Worm (Caenorhabditis elegans) whole organism, L3 larva: ENCODE results near the gene R07B7.6.

ENCODE experiments used
- ceh-16 ChIP-seq: sonication (generic microtip); optimal IDR thresholded peaks from 2 replicates; lab custom pipeline; 2017; ENCODE audit warnings: missing biosample characterization, missing genetic modification characterization
- ceh-28 ChIP-seq: fragments of 150-350 bp; optimal IDR thresholded peaks from 2 replicates; lab custom pipeline; 2014; ENCODE audit warnings: missing biosample characterization, missing genetic modification reagents, missing genetic modification characterization
- daf-12 ChIP-seq: fragments of 150-350 bp; optimal IDR thresholded peaks from 2 replicates; lab custom pipeline; 2014; ENCODE audit warnings: missing biosample characterization, missing genetic modification reagents, missing genetic modification characterization
- egl-27 ChIP-seq: sonication (generic microtip); optimal IDR thresholded peaks from 4 replicates; lab custom pipeline; 2017; ENCODE audit warnings: missing biosample characterization, missing genetic modification reagents, missing genetic modification characterization
- egl-5 ChIP-seq: fragments of 150-350 bp; optimal IDR thresholded peaks from 2 replicates; lab custom pipeline; 2017; ENCODE audit warnings: missing biosample characterization, missing genetic modification reagents, missing genetic modification characterization, inconsistent platforms
- elt-1 ChIP-seq: fragments of 150-350 bp; optimal IDR thresholded peaks from 2 replicates; lab custom pipeline; 2014; ENCODE audit warnings: missing biosample characterization, missing genetic modification characterization
- elt-2 ChIP-seq: sonication (generic microtip); optimal IDR thresholded peaks from 2 replicates; lab custom pipeline; 2016; ENCODE audit warnings: missing genetic modification reagents, mild to moderate bottlenecking, missing genetic modification characterization, missing compliant biosample characterization
- elt-3 ChIP-seq, 3 experiments: fragments of 150-350 bp in 1 of 3; sonication (generic microtip) in 2 of 3; optimal IDR thresholded peaks; 2 replicates in 2 of 3; 4 replicates in 1 of 3; lab custom pipeline; 2014 to 2017; ENCODE audit warnings: missing biosample characterization in 3 of 3, missing genetic modification characterization in 3 of 3
- fkh-10 ChIP-seq: sonication (generic microtip); optimal IDR thresholded peaks from 2 replicates; lab custom pipeline; 2017; ENCODE audit warnings: missing biosample characterization, missing genetic modification reagents, missing genetic modification characterization
- fkh-2 ChIP-seq: fragments of 150-350 bp; optimal IDR thresholded peaks from 2 replicates; lab custom pipeline; 2014; ENCODE audit warnings: missing biosample characterization, missing genetic modification reagents, missing genetic modification characterization
- hmg-11 ChIP-seq: sonication (generic microtip); optimal IDR thresholded peaks from 2 replicates; lab custom pipeline; 2016; ENCODE audit warnings: missing genetic modification characterization, missing compliant biosample characterization
- jun-1 ChIP-seq: fragments of 150-350 bp; optimal IDR thresholded peaks from 2 replicates; lab custom pipeline; 2014; ENCODE audit warnings: missing biosample characterization, missing genetic modification reagents, missing genetic modification characterization
- lin-39 ChIP-seq: fragments of 150-350 bp; optimal IDR thresholded peaks from 2 replicates; lab custom pipeline; 2018; ENCODE audit warnings: missing biosample characterization, missing genetic modification reagents, missing genetic modification characterization
- mml-1 ChIP-seq: fragments of 150-350 bp; sonication (generic microtip); optimal IDR thresholded peaks from 3 replicates; lab custom pipeline; 2014; ENCODE audit warnings: missing biosample characterization, missing genetic modification characterization
- nfya-1 ChIP-seq: sonication (generic microtip); optimal IDR thresholded peaks from 2 replicates; lab custom pipeline; 2017; ENCODE audit warnings: missing genetic modification characterization, mild to moderate bottlenecking, missing compliant biosample characterization, antibody characterized with exemption, moderate library complexity; ENCODE audit not compliant: insufficient read depth
- nhr-11 ChIP-seq: fragments of 150-350 bp; optimal IDR thresholded peaks from 2 replicates; lab custom pipeline; 2014; ENCODE audit warnings: missing biosample characterization, missing genetic modification characterization
- nhr-12 ChIP-seq: fragments of 150-350 bp; optimal IDR thresholded peaks from 2 replicates; lab custom pipeline; 2014; ENCODE audit warnings: missing biosample characterization, missing genetic modification characterization
- nhr-23 ChIP-seq: fragments of 150-350 bp; optimal IDR thresholded peaks from 2 replicates; lab custom pipeline; 2014; ENCODE audit warnings: missing biosample characterization, missing genetic modification reagents, missing genetic modification characterization
- nhr-25 ChIP-seq: sonication (generic microtip); optimal IDR thresholded peaks from 2 replicates; lab custom pipeline; 2017; ENCODE audit warnings: missing biosample characterization, missing genetic modification characterization
- nhr-28 ChIP-seq: fragments of 150-350 bp; optimal IDR thresholded peaks from 2 replicates; lab custom pipeline; 2014; ENCODE audit warnings: missing biosample characterization, missing genetic modification characterization
- nhr-76 ChIP-seq: fragments of 150-350 bp; sonication (generic microtip); optimal IDR thresholded peaks from 5 replicates; lab custom pipeline; 2014; ENCODE audit warnings: missing biosample characterization, missing genetic modification characterization
- nhr-77 ChIP-seq: fragments of 150-350 bp; optimal IDR thresholded peaks from 2 replicates; lab custom pipeline; 2014; ENCODE audit warnings: missing biosample characterization, missing genetic modification characterization
- pha-4 ChIP-seq: fragments of 150-350 bp; optimal IDR thresholded peaks from 2 replicates; lab custom pipeline; 2014; ENCODE audit warnings: missing biosample characterization, missing genetic modification reagents, missing genetic modification characterization
- pqm-1 ChIP-seq: fragments of 150-350 bp; optimal IDR thresholded peaks from 2 replicates; lab custom pipeline; 2017; ENCODE audit warnings: missing biosample characterization, missing genetic modification characterization, inconsistent platforms
- snpc-4 ChIP-seq: fragments of 150-350 bp; optimal IDR thresholded peaks from 2 replicates; lab custom pipeline; 2014; ENCODE audit warnings: missing biosample characterization, missing genetic modification characterization
- tbx-2 ChIP-seq: sonication (generic microtip); optimal IDR thresholded peaks from 2 replicates; lab custom pipeline; 2016; ENCODE audit warnings: mild to moderate bottlenecking, missing genetic modification characterization, missing compliant biosample characterization
- unc-39 ChIP-seq: sonication (generic microtip); optimal IDR thresholded peaks from 4 replicates; lab custom pipeline; 2017; ENCODE audit warnings: missing biosample characterization, missing genetic modification characterization
- unc-62 ChIP-seq: fragments of 150-350 bp; sonication (generic microtip); optimal IDR thresholded peaks from 4 replicates; lab custom pipeline; 2014; ENCODE audit warnings: missing biosample characterization, missing genetic modification reagents, missing genetic modification characterization
- zag-1 ChIP-seq: fragments of 150-350 bp; optimal IDR thresholded peaks from 2 replicates; lab custom pipeline; 2014; ENCODE audit warnings: missing biosample characterization, missing genetic modification characterization

R07B7.6 gene

ce11 chrV:12113726-12114125 is 38.9 kb upstream of the R07B7.6 start:
- TF ChIP-seq egl-5 (tag; lab: Kevin White, UChicago) (no peak), nhr-28 (no peak), elt-2 (tag; lab: Kevin White, UChicago) (peak; percentile 57), pqm-1 (tag; lab: Kevin White, UChicago) (peak; percentile 45)

ce11 chrV:12111452-12111851 is 36.7 kb upstream of the R07B7.6 start, which contains the start of gene lhpp-1:
lhpp-1 (minus strand) TSS chrV:12111805.
- TF ChIP-seq nhr-23 (tag; lab: Kevin White, UChicago) (peak; percentile 49), nhr-25 (tag; lab: Kevin White, UChicago) (peak; percentile 2), pha-4 (peak; percentile 53), nhr-77 (tag; lab: Kevin White, UChicago) (no peak), unc-39 (tag; lab: Kevin White, UChicago) (no peak), nhr-76 (tag; lab: Kevin White, UChicago) (no peak)

ce11 chrV:12106841-12107240 is 32.1 kb upstream of the R07B7.6 start, which contains the start of gene nhr-136:
nhr-136 (plus strand) TSS chrV:12107141.
- no peak for TF ChIP-seq zag-1 (tag; lab: Kevin White, UChicago)
- TF ChIP-seq elt-3 (tag; optimal IDR thresholded peaks at IDR 0.05; lab: Kevin White, UChicago): no peak
- TF ChIP-seq tbx-2 (tag; lab: Kevin White, UChicago): no peak
- no peak for TF ChIP-seq nhr-77 (tag; lab: Kevin White, UChicago)

ce11 chrV:12103920-12104319 is 29.1 kb upstream of the R07B7.6 start, which contains the start of gene nhr-153:
nhr-153 (plus strand) TSS chrV:12104220.
- no peak for TF ChIP-seq elt-1 (tag; lab: Kevin White, UChicago)
- TF ChIP-seq elt-2 (tag; lab: Kevin White, UChicago): peak; percentile 17
- TF ChIP-seq pqm-1 (tag; lab: Kevin White, UChicago): peak; percentile 34

ce11 chrV:12100794-12101343 is 26.1 kb upstream of the R07B7.6 start, which contains the start of gene nhr-154:
nhr-154 (plus strand) TSS chrV:12101293.
- TF ChIP-seq elt-3 (tag; optimal IDR thresholded peaks at IDR 0.05; lab: Kevin White, UChicago): no peak
- peak; percentile 32 for TF ChIP-seq snpc-4 (tag; lab: Kevin White, UChicago)
- no peak for TF ChIP-seq mml-1
- no peak for TF ChIP-seq lin-39
- no peak for TF ChIP-seq fkh-2
- peak; percentile 23 for TF ChIP-seq elt-2 (tag; lab: Kevin White, UChicago)
- TF ChIP-seq daf-12 (tag; lab: Kevin White, UChicago): no peak
- TF ChIP-seq jun-1 (tag; lab: Kevin White, UChicago): no peak
- no peak for TF ChIP-seq nhr-28
- no peak for TF ChIP-seq egl-27 (tag; lab: Kevin White, UChicago)
- peak; percentile 25 for TF ChIP-seq hmg-11
- peak; percentile 42 for TF ChIP-seq ceh-28
- TF ChIP-seq pqm-1 (tag; lab: Kevin White, UChicago): peak; percentile 25
- TF ChIP-seq pha-4: peak; percentile 75
- no peak for TF ChIP-seq nhr-12
- TF ChIP-seq, all 47 proteins: peak for 6

- TF ChIP-seq daf-12 (tag; lab: Kevin White, UChicago): no peak
- no peak for TF ChIP-seq egl-5 (tag; lab: Kevin White, UChicago)
- TF ChIP-seq egl-27 (tag; lab: Kevin White, UChicago): no peak
- no peak for TF ChIP-seq nfya-1 (tag; lab: Kevin White, UChicago)
- TF ChIP-seq unc-62: no peak
- no peak for TF ChIP-seq ceh-16 (tag; lab: Kevin White, UChicago)
- no peak for TF ChIP-seq hmg-11
- TF ChIP-seq nhr-11 (tag; lab: Kevin White, UChicago): no peak
- TF ChIP-seq, all 47 proteins: peak for 0
Observed at ce11 chrV:12098123-12098522, 23.3 kb upstream of the R07B7.6 start, which contains the start of gene nhr-209. nhr-209 (plus strand) TSS chrV:12098149.

- no peak for TF ChIP-seq hmg-11
- peak; percentile 89 for TF ChIP-seq pqm-1 (tag; lab: Kevin White, UChicago)
- TF ChIP-seq pha-4: peak; percentile 87
- peak; percentile 26 for TF ChIP-seq elt-2 (tag; lab: Kevin White, UChicago)
- TF ChIP-seq fkh-10 (GFP tag; lab: Kevin White, UChicago): no peak
- TF ChIP-seq jun-1 (tag; lab: Kevin White, UChicago): peak; percentile 8
Observed at ce11 chrV:12095865-12096264, 21.1 kb upstream of the R07B7.6 start, which contains the start of gene nhr-207. nhr-207 (plus strand) TSS chrV:12096146.
